Worm (Caenorhabditis elegans): ENCODE results near the gene plpp-1.2.

plpp-1.2 gene

ce11 chrII:6484876-6485526 is at the start of gene plpp-1.2, which contains the start of gene lido-16:
plpp-1.2 (plus strand) TSS chrII:6485476.
lido-16 (minus strand) TSS chrII:6484976.
- no peak for TF ChIP-seq hlh-6 (tag; optimal IDR thresholded peaks at IDR 0.05)
- no peak for TF ChIP-seq ceh-19 (GFP tag; optimal IDR thresholded peaks at IDR 0.05)
- TF ChIP-seq syd-9 (tag; optimal IDR thresholded peaks at IDR 0.05), result no peak
- no peak for TF ChIP-seq ztf-16 (tag; optimal IDR thresholded peaks at IDR 0.05)
- no peak for TF ChIP-seq tbx-7 (tag; optimal IDR thresholded peaks at IDR 0.05)
- TF ChIP-seq zip-5 (tag; optimal IDR thresholded peaks at IDR 0.05), result no peak
- TF ChIP-seq pha-2 (tag; optimal IDR thresholded peaks at IDR 0.05), result no peak
- TF ChIP-seq pax-1 (tag; optimal IDR thresholded peaks at IDR 0.05), result no peak
- no peak for TF ChIP-seq pqm-1 (tag; optimal IDR thresholded peaks at IDR 0.05)
- no peak for TF ChIP-seq ceh-30 (tag; optimal IDR thresholded peaks at IDR 0.05)

ce11 chrII:6436845-6437244 is 48.4 kb upstream of the plpp-1.2 start:
- TF ChIP-seq unc-3 (GFP tag; conservative IDR thresholded peaks at IDR 0.05) (no peak), unc-3 (tag; optimal IDR thresholded peaks at IDR 0.05) (no peak), hlh-30 (tag; optimal IDR thresholded peaks at IDR 0.05; ENCODE audit: insufficient read depth) (peak; percentile 25)

DNA sequence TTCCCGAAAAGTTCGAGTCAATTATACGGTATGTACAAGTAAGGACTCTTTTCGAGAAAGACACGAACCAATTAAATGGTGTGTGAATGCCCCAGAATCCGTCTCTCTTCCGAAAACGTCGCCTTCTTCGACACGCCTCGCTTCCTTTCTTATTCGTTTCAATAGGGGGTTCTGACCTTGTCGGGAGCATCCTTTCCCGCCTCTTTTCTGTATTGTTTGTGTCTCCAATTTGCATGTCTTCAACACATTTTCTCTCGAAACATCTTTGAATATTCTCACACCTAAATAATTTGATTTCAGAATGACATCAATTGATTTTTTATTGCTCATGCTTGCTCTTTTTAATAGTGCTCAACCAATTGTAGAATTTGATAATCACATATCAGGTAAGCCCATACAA is 44.1 kb upstream of the plpp-1.2 start, which contains the start of gene cutl-16:
Gene cutl-16 (plus strand): TSS at position 301 of the 400 bp plus-strand sequence.
- TF ChIP-seq hlh-6 (tag; optimal IDR thresholded peaks at IDR 0.05), result no peak
- TF ChIP-seq hlh-30 (tag; optimal IDR thresholded peaks at IDR 0.05; ENCODE audit: insufficient read depth), result no peak
- TF ChIP-seq ceh-2 (tag; optimal IDR thresholded peaks at IDR 0.05), result no peak
- TF ChIP-seq ref-2 (tag; optimal IDR thresholded peaks at IDR 0.05), result peak; percentile 24

- TF ChIP-seq hlh-8 (tag; optimal IDR thresholded peaks at IDR 0.05) (no peak), nfya-1 (tag; optimal IDR thresholded peaks at IDR 0.05) (no peak), ceh-48 (tag; optimal IDR thresholded peaks at IDR 0.05) (no peak), pha-4 (tag; optimal IDR thresholded peaks at IDR 0.05) (no peak), hlh-6 (tag; optimal IDR thresholded peaks at IDR 0.05) (no peak), ttx-3 (tag; optimal IDR thresholded peaks at IDR 0.05) (no peak), fkh-6 (tag; optimal IDR thresholded peaks at IDR 0.05) (no peak), elt-2 (tag; optimal IDR thresholded peaks at IDR 0.05) (no peak), ceh-6 (GFP tag; optimal IDR thresholded peaks at IDR 0.05) (no peak)
Observed at ce11 chrII:6443710-6444109, 41.6 kb upstream of the plpp-1.2 start, which contains the start of gene K06A1.2. K06A1.2 (plus strand) TSS chrII:6444010.

ce11 chrII:6448189-6448588 is 37.1 kb upstream of the plpp-1.2 start:
- TF ChIP-seq sdc-2 (tag; optimal IDR thresholded peaks at IDR 0.05), result no peak
- no peak for TF ChIP-seq tbx-7 (tag; optimal IDR thresholded peaks at IDR 0.05)
- TF ChIP-seq che-1 (tag; optimal IDR thresholded peaks at IDR 0.05), result no peak
- no peak for TF ChIP-seq dve-1 (tag; optimal IDR thresholded peaks at IDR 0.05)
- TF ChIP-seq pros-1 (tag; optimal IDR thresholded peaks at IDR 0.05), result no peak
- TF ChIP-seq hlh-15 (tag; optimal IDR thresholded peaks at IDR 0.05), result no peak
- no peak for TF ChIP-seq nhr-11 (tag; optimal IDR thresholded peaks at IDR 0.05)
- no peak for TF ChIP-seq ahr-1 (tag; optimal IDR thresholded peaks at IDR 0.05)

DNA sequence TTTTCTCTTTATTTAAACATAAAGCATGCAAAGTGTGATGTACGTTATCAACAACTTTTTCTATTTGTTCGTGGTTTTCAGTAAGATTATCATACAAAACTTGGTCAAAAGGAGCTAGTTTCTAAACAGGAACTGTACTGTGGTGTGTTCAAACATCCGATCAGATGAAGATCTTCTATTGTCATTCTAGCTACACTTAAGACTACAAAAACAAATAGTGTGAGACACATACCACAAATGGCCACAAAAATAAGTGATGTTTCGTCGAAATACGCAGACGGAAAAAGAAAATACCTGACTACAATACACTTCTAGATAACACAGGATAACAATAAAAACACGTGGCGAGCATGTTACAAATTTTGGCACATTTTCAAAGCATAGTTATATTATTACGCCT is 36.6 kb upstream of the plpp-1.2 start:
- TF ChIP-seq ceh-34 (tag; optimal IDR thresholded peaks at IDR 0.05) (no peak), fkh-6 (tag; optimal IDR thresholded peaks at IDR 0.05) (no peak), che-1 (tag; optimal IDR thresholded peaks at IDR 0.05) (no peak), zip-5 (tag; optimal IDR thresholded peaks at IDR 0.05) (no peak), ceh-2 (tag; optimal IDR thresholded peaks at IDR 0.05) (no peak), lin-11 (tag; optimal IDR thresholded peaks at IDR 0.05) (no peak), pqm-1 (tag; optimal IDR thresholded peaks at IDR 0.05) (no peak), ceh-9 (tag; optimal IDR thresholded peaks at IDR 0.05) (no peak), ceh-6 (GFP tag; optimal IDR thresholded peaks at IDR 0.05) (no peak), F13H6.1 (tag; optimal IDR thresholded peaks at IDR 0.05) (no peak), pha-4 (tag; optimal IDR thresholded peaks at IDR 0.05) (no peak), pros-1 (tag; optimal IDR thresholded peaks at IDR 0.05) (no peak), unc-55 (GFP tag; optimal IDR thresholded peaks at IDR 0.05) (no peak), ref-2 (tag; optimal IDR thresholded peaks at IDR 0.05) (no peak), hlh-30 (tag; optimal IDR thresholded peaks at IDR 0.05; ENCODE audit: insufficient read depth) (no peak), pag-3 (tag; optimal IDR thresholded peaks at IDR 0.05; ENCODE audit: borderline replicate concordance) (no peak)
